Worm (Caenorhabditis elegans): Measurements from ENCODE around the gene Y75D11A.3.

The Y75D11A.3 gene

DNA sequence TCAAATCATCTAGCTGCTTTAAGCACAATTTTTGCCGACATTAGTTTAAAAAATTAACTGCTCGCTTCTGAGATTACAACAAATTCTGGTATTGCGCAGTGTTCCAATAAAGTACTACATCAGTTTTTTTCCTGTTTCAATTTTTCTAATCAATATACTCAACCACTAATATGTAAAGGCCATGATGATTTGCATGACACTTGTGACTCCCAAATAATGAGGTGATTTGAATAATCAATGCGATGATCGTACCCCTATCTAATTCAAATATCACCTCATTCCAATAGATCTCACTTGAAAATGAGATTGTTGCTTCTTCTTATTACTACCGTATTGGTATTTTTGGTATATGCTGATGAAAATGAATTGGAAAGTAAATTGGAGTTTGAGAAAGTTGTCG is 19.0 kb downstream of the Y75D11A.3 start, which contains the start of gene F07G6.2:
F07G6.2 (plus strand) TSS at position 301 of the 400 bp plus-strand sequence.
- TF ChIP-seq scrt-1 (GFP tag; IDR thresholded peaks at IDR 0.05) (no peak), hmg-4 (GFP tag; optimal IDR thresholded peaks at IDR 0.05) (no peak), flt-1 (GFP tag; IDR thresholded peaks at IDR 0.05) (no peak), pes-1 (GFP tag; IDR thresholded peaks at IDR 0.05) (no peak), ets-7 (tag; optimal IDR thresholded peaks at IDR 0.05) (no peak), B0310.2 (tag; optimal IDR thresholded peaks at IDR 0.05) (no peak), hnd-1 (tag; optimal IDR thresholded peaks at IDR 0.05) (no peak), sea-1 (GFP tag; conservative IDR thresholded peaks at IDR 0.05) (no peak), hmbx-1 (tag; optimal IDR thresholded peaks at IDR 0.05) (no peak)

DNA sequence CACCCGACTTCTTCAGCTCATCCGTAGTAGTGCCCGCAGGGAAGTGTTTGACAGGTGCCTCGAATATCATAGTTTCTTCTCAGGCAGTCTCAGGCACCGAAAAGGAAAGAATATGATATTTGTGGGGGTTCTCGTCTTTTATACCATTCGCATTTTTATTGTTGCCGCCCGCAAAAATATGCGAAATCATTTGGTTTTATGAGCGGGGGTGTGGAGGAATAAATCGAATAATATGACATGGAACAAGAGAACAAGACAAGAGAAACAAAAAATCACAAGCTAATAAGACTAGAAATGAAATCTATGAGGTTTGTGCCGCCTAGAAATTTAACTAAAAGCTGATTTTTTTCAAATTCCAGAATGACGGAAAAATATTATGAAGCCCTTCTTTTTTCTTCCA is 25.7 kb downstream of the Y75D11A.3 start, which contains the start of gene F07G6.8:
F07G6.8 (minus strand) TSS at position 101 of the 400 bp plus-strand sequence.
- TF ChIP-seq tbx-37 (GFP tag; conservative IDR thresholded peaks at IDR 0.05) (no peak), F13C5.2 (tag; optimal IDR thresholded peaks at IDR 0.05) (no peak), ama-1 (optimal IDR thresholded peaks at IDR 0.05) (no peak), flt-1 (GFP tag; IDR thresholded peaks at IDR 0.05) (no peak), scrt-1 (GFP tag; IDR thresholded peaks at IDR 0.05) (no peak), ets-7 (tag; optimal IDR thresholded peaks at IDR 0.05) (no peak), tbx-11 (GFP tag; IDR thresholded peaks at IDR 0.05) (no peak), sea-1 (GFP tag; conservative IDR thresholded peaks at IDR 0.05) (no peak), hmg-4 (GFP tag; optimal IDR thresholded peaks at IDR 0.05) (no peak), B0310.2 (tag; optimal IDR thresholded peaks at IDR 0.05) (no peak), hnd-1 (tag; optimal IDR thresholded peaks at IDR 0.05) (no peak), hmbx-1 (tag; optimal IDR thresholded peaks at IDR 0.05) (no peak), pes-1 (GFP tag; IDR thresholded peaks at IDR 0.05) (no peak), aly-1 (tag; optimal IDR thresholded peaks at IDR 0.05) (no peak), tra-4 (tag; optimal IDR thresholded peaks at IDR 0.05) (no peak)

DNA sequence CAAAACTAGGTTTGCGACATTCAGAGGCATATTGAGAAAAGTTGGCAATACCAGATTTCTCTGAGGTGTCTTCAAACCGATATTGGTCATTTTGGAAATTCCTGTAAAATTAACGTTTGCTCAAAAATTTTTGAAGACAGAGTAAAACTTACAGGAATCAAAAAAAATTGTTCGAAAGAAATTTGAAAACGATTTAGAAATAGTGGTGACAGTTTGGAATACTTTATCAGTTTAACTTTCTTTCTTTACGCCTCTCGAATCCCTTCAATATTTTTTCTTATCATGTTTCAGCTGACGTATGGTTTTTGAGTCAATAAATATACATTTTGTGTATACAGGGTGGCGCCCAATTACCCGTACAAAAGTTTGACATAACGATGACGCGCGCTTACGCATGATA is 27.5 kb downstream of the Y75D11A.3 start, which contains the start of gene fbxa-53:
fbxa-53 (minus strand) TSS at position 101 of the 400 bp plus-strand sequence.
- TF ChIP-seq tbx-37 (GFP tag; conservative IDR thresholded peaks at IDR 0.05) (no peak), flt-1 (GFP tag; IDR thresholded peaks at IDR 0.05) (no peak), hnd-1 (tag; optimal IDR thresholded peaks at IDR 0.05) (no peak), sea-1 (GFP tag; conservative IDR thresholded peaks at IDR 0.05) (no peak), scrt-1 (GFP tag; IDR thresholded peaks at IDR 0.05) (no peak), hmbx-1 (tag; optimal IDR thresholded peaks at IDR 0.05) (no peak)

DNA sequence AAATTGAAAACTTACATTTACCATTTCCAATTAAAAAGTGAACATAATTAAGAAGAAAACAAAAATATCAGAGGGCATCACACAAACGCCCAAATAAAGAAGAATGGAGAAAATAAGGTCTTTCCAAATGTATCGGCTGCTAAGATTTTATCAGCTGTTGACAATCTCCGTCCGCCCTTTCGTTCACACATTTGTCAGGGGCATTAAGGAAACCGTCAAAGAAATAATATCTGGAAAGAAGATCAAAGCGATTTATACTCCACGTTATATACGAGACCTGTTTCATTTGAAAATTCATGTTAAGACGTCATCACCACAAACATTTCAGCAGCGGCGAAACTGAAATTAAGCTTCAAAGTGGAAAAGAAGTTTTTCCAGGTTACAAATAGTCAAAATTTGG is 33.5 kb downstream of the Y75D11A.3 start, which contains the start of gene fbxa-52:
fbxa-52 (minus strand) TSS at position 101 of the 400 bp plus-strand sequence.
- TF ChIP-seq scrt-1 (GFP tag; IDR thresholded peaks at IDR 0.05) (no peak), B0310.2 (tag; optimal IDR thresholded peaks at IDR 0.05) (no peak), sea-1 (GFP tag; conservative IDR thresholded peaks at IDR 0.05) (no peak), ama-1 (optimal IDR thresholded peaks at IDR 0.05) (no peak), F13C5.2 (tag; optimal IDR thresholded peaks at IDR 0.05) (no peak), hmg-4 (GFP tag; optimal IDR thresholded peaks at IDR 0.05) (no peak)

DNA sequence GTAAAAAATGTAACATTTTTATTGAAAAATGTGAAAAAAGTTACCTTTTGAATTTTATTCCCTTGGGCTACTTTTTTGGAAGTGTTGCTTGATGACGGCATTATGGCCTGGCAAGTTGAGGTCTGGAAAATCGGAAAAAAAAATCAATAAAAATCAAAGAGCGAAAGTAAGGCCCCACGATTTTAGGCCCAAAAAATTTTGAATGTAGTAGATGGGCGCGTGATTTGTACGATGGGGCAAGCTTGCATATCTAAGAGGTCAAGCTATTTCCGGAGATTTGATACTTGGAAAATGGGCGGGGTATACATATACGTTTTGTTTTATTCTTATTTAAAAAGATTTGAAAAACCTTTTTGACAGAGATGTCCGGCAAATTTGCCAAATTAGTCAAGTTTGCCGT is 39.5 kb downstream of the Y75D11A.3 start, which contains the start of gene F07G6.5:
F07G6.5 (minus strand) TSS at position 101 of the 400 bp plus-strand sequence.
- TF ChIP-seq scrt-1 (GFP tag; IDR thresholded peaks at IDR 0.05) (no peak), sea-1 (GFP tag; conservative IDR thresholded peaks at IDR 0.05) (no peak)

DNA sequence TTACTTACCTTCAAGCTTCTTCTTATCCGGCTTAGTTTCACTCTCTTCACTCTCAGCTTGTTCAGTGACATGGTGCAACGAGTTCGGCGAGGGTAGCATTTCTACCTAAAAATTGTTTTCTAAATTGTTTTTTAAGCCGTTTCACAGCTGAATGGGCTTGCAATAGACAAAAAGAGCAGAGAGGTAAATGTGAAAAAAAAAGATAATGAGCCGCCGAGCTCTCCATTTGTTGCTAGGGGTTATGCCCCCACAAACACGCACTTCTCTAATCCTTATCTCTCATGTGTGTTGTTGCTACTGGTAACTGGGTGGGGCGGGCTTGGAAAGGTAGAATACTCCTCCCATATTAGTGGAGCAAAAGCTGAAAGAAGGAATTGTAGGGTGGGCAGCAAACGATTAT is 42.2 kb downstream of the Y75D11A.3 start, which contains the start of gene C36C9.5:
C36C9.5 (minus strand) TSS at position 101 of the 400 bp plus-strand sequence.
- TF ChIP-seq ceh-13 (GFP tag; optimal IDR thresholded peaks at IDR 0.05) (no peak), F13C5.2 (tag; optimal IDR thresholded peaks at IDR 0.05) (no peak), flt-1 (GFP tag; IDR thresholded peaks at IDR 0.05) (no peak), ceh-36 (tag; optimal IDR thresholded peaks at IDR 0.05) (no peak), B0310.2 (tag; optimal IDR thresholded peaks at IDR 0.05) (no peak), hnd-1 (tag; optimal IDR thresholded peaks at IDR 0.05) (no peak), aly-1 (tag; optimal IDR thresholded peaks at IDR 0.05) (no peak), tra-4 (tag; optimal IDR thresholded peaks at IDR 0.05) (no peak), tbx-37 (GFP tag; conservative IDR thresholded peaks at IDR 0.05) (no peak), ama-1 (optimal IDR thresholded peaks at IDR 0.05) (no peak), pes-1 (GFP tag; IDR thresholded peaks at IDR 0.05) (no peak), tbx-11 (GFP tag; IDR thresholded peaks at IDR 0.05) (no peak), hmbx-1 (tag; optimal IDR thresholded peaks at IDR 0.05) (no peak), sea-1 (GFP tag; conservative IDR thresholded peaks at IDR 0.05) (no peak), hmg-4 (GFP tag; optimal IDR thresholded peaks at IDR 0.05) (no peak), ets-7 (tag; optimal IDR thresholded peaks at IDR 0.05) (no peak), scrt-1 (GFP tag; IDR thresholded peaks at IDR 0.05) (no peak)

DNA sequence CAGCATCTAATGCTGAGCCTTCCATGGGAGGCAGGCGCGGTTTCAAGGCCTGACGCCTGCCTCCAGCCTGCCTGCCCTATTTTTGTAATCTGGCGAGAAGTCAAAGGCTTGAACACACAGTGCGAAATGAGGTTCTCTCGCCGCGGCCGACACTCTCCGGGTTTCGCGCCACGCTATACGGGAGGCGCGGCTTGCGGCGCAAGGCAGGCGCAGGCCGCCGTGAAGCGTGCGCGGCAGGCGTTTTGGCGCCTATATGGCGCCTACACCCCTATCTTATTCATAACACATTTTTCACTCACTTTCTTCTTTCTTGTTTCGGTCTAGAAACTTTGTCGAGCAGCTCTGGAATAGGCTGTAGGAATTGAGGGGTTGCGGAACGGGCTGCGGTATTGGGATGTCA is 43.0 kb downstream of the Y75D11A.3 start:
- TF ChIP-seq F13C5.2 (tag; optimal IDR thresholded peaks at IDR 0.05) (no peak), flt-1 (GFP tag; IDR thresholded peaks at IDR 0.05) (no peak), aly-1 (tag; optimal IDR thresholded peaks at IDR 0.05) (no peak), pes-1 (GFP tag; IDR thresholded peaks at IDR 0.05) (no peak), hmg-4 (GFP tag; optimal IDR thresholded peaks at IDR 0.05) (no peak), sea-1 (GFP tag; conservative IDR thresholded peaks at IDR 0.05) (no peak), tbx-11 (GFP tag; IDR thresholded peaks at IDR 0.05) (no peak), hnd-1 (tag; optimal IDR thresholded peaks at IDR 0.05) (no peak), ets-7 (tag; optimal IDR thresholded peaks at IDR 0.05) (no peak)

DNA sequence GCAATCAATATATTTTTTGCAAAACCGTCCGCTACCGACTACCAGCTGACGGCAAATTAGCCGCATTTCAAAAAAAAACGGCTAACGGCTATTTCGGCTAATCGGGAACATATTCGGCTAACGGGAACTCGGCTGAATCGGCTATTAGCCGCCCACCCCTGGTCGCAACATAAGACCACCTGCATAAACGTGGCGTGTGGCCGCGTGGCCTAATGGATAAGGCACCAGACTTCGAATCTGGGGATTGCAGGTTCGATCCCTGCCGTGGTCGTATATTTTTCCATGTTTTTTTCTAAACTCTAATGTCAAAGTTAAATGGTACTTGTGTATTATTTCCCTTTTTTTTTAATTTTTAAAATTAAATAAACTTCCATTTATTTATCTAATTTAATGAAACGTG is 47.5 kb downstream of the Y75D11A.3 start:
- TF ChIP-seq tra-4 (tag; optimal IDR thresholded peaks at IDR 0.05) = no peak

All from whole organism, early embryonic.